Worm (Caenorhabditis elegans) whole organism, L1 larva: ENCODE measurements around the gene rabr-4.

Experiments used
- C16A3.4 ChIP-seq: fragments of 150-350 bp; optimal IDR thresholded peaks from 2 replicates; lab custom pipeline; 2014; ENCODE audit warnings: missing biosample characterization, missing genetic modification characterization
- aha-1 ChIP-seq: fragments of 150-350 bp; optimal IDR thresholded peaks from 2 replicates; lab custom pipeline; 2014; ENCODE audit warnings: missing biosample characterization, missing genetic modification characterization
- ama-1 ChIP-seq: fragments of 150-350 bp; optimal IDR thresholded peaks from 2 replicates; lab custom pipeline; 2014
- ceh-82 ChIP-seq, 3 experiments: fragments of 150-350 bp in 1 of 3; sonication (generic microtip) in 2 of 3; optimal IDR thresholded peaks; 2 replicates each; lab custom pipeline; 2014 to 2017; ENCODE audit warnings: missing biosample characterization in 3 of 3, missing genetic modification characterization in 3 of 3
- efl-1 ChIP-seq, 4 experiments: fragments of 150-350 bp; optimal IDR thresholded peaks in 3 of 4; peaks in 1 of 4; 1 replicate in 1 of 4; 2 replicates in 3 of 4; lab custom pipeline; 2014; ENCODE audit warnings: missing biosample characterization in 2 of 4, missing genetic modification characterization in 2 of 4, missing genetic modification reagents in 2 of 4
- egl-27 ChIP-seq, 2 experiments: fragments of 150-350 bp in 1 of 2; sonication (generic microtip); optimal IDR thresholded peaks; 3 replicates each; lab custom pipeline; 2017 to 2018; ENCODE audit warnings: missing biosample characterization in 2 of 2, missing genetic modification characterization in 2 of 2, missing genetic modification reagents in 2 of 2
- lin-13 ChIP-seq: fragments of 150-350 bp; optimal IDR thresholded peaks from 2 replicates; lab custom pipeline; 2014; ENCODE audit warnings: missing biosample characterization, missing genetic modification reagents, missing genetic modification characterization
- lin-35 ChIP-seq, 2 experiments: fragments of 150-350 bp; optimal IDR thresholded peaks; 2 replicates each; lab custom pipeline; 2014; ENCODE audit warnings: missing biosample characterization in 2 of 2, missing genetic modification characterization in 2 of 2, missing genetic modification reagents in 2 of 2
- lsy-2 ChIP-seq, 2 experiments: fragments of 150-350 bp; optimal IDR thresholded peaks; 2 replicates each; lab custom pipeline; 2014; ENCODE audit warnings: missing biosample characterization in 2 of 2, missing genetic modification characterization in 2 of 2
- nhr-12 ChIP-seq: sonication (generic microtip); optimal IDR thresholded peaks from 2 replicates; lab custom pipeline; 2017; ENCODE audit warnings: missing biosample characterization, missing genetic modification characterization
- pag-3 ChIP-seq: sonication (generic microtip); optimal IDR thresholded peaks from 2 replicates; lab custom pipeline; 2017; ENCODE audit warnings: missing genetic modification characterization, mild to moderate bottlenecking, missing compliant biosample characterization, antibody characterized with exemption, borderline replicate concordance; ENCODE audit not compliant: insufficient read depth
- snpc-4 ChIP-seq: fragments of 150-350 bp; optimal IDR thresholded peaks from 2 replicates; lab custom pipeline; 2014; ENCODE audit warnings: missing biosample characterization, missing genetic modification characterization
- ztf-11 ChIP-seq, 2 experiments: sonication (generic microtip); optimal IDR thresholded peaks; 2 replicates each; lab custom pipeline; 2016 to 2017; ENCODE audit warnings: missing genetic modification characterization in 2 of 2, missing biosample characterization in 1 of 2, missing compliant biosample characterization in 1 of 2

ce11 chrV:16235135-16235534 lies 40.4 kb downstream of the rabr-4 start, which contains the start of gene F21H7.3:
- no peak for TF ChIP-seq aha-1 (tag; lab: Kevin White, UChicago)
- no peak for TF ChIP-seq egl-27 (tag; optimal IDR thresholded peaks at IDR 0.05; lab: Kevin White, UChicago)
- no peak for TF ChIP-seq ztf-11 (tag; optimal IDR thresholded peaks at IDR 0.05; lab: Kevin White, UChicago)
- no peak for TF ChIP-seq lsy-2 (tag; optimal IDR thresholded peaks at IDR 0.05; lab: Kevin White, UChicago)
- TF ChIP-seq efl-1 (optimal IDR thresholded peaks at IDR 0.05; lab: Kevin White, UChicago): no peak
- TF ChIP-seq efl-1 (GFP tag; optimal IDR thresholded peaks at IDR 0.05 in 1 of 2; lab: Kevin White, UChicago): no peak
- no peak for TF ChIP-seq ceh-82 (tag; optimal IDR thresholded peaks at IDR 0.05; lab: Kevin White, UChicago)
- TF ChIP-seq snpc-4 (tag; lab: Kevin White, UChicago): no peak
- no peak for TF ChIP-seq C16A3.4
- TF ChIP-seq nhr-12: no peak
- TF ChIP-seq ama-1 (lab: Kevin White, UChicago): no peak
- no peak for TF ChIP-seq pag-3 (tag; lab: Kevin White, UChicago)
- TF ChIP-seq lin-13: no peak
- no peak for TF ChIP-seq lin-35 (GFP tag; optimal IDR thresholded peaks at IDR 0.05; lab: Kevin White, UChicago)
